Worm (Caenorhabditis elegans): ENCODE measurements around the gene utx-1.
"Not testable (repeated sequence)": the region's sequence is repeated elsewhere in the genome, so short reads cannot be mapped to it uniquely, and the experiment has no call there.

utx-1 gene

DNA sequence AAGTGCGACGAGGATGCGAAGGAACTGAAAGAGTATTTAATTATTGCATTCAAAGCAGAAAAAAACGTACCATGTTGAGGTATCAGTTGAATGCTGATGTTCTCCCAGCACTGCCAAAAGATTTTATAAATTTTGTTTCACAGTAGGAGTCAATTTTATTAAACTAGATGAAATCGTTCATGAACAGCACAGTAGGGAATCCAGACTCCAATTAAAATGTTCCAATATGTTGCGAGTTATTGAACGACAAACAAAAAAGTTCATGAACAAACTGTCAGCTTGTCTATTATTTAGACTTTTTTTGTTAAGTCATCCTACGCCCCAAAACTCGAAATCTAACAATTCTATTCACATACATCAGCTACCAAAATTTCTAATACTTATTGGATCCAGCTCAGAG, 21.9 kb upstream of the utx-1 start, which contains the start of gene nspc-1:
TSS of gene nspc-1 (minus strand) at position 101 of the 400 bp plus-strand sequence.
- not testable (repeated sequence) for TF ChIP-seq ceh-45 (GFP tag; IDR thresholded peaks at IDR 0.05); ceh-9 (tag; optimal IDR thresholded peaks at IDR 0.05); pha-4 (tag; optimal IDR thresholded peaks at IDR 0.05)

DNA sequence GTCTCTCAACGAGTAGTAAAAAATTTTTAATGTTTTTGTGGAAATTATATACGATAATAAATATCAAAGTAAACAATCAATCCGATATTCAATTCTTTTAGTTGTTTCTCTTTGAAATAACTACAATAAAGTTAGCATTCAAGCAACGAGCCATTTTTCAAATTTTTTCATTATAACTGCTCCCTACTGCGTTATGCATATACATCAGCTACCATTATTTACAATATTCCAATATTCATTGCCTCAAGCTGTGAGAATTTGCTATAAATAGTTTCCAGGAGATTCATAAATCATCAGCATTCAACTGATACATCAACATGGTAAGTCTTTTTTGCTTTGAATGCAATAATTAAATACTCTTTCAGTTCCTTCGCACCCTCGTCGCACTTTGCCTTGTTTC, 20.2 kb upstream of the utx-1 start, which contains the start of gene nspc-3:
TSS of gene nspc-3 (plus strand) at position 301 of the 400 bp plus-strand sequence.
- no peak for TF ChIP-seq ceh-6 (GFP tag; optimal IDR thresholded peaks at IDR 0.05)
- TF ChIP-seq sox-2 (GFP tag; IDR thresholded peaks at IDR 0.05), result no peak
- TF ChIP-seq tbx-2 (tag; optimal IDR thresholded peaks at IDR 0.05), result no peak
- no peak for TF ChIP-seq eyg-1 (tag; optimal IDR thresholded peaks at IDR 0.05)
- TF ChIP-seq pax-1 (tag; optimal IDR thresholded peaks at IDR 0.05), result no peak
- TF ChIP-seq dmd-4 (tag; optimal IDR thresholded peaks at IDR 0.05; ENCODE audit: borderline replicate concordance), result no peak

DNA sequence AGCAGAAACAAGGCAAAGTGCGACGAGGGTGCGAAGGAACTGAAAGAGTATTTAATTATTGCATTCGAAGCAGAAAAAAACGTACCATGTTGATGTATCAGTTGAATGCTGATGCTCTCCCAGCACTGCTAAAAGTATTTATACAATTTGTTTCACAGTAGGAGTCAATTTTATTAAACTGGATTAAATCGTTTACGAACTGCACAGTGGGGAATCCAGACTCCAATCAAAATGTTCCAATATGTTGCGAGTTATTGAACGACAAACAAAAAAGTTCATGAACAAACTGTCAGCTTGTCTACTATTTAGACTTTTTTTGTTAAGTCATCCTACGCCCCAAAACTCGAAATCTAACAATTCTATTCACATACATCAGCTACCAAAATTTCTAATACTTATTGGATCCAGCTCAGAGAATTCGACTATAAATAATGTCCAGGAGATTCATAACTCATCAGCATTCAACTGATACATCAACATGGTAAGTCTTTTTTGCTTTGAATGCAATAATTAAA, 18.6 kb upstream of the utx-1 start, which contains the start of the genes nspc-4 and nspc-5:
TSS of gene nspc-4 (minus strand) at position 101 of the 515 bp plus-strand sequence.
TSS of gene nspc-5 (plus strand) at position 465 of the 515 bp plus-strand sequence.
- not testable (repeated sequence) for TF ChIP-seq zip-5 (tag; optimal IDR thresholded peaks at IDR 0.05); C38D4.7 (GFP tag; optimal IDR thresholded peaks at IDR 0.05); odd-2 (tag; optimal IDR thresholded peaks at IDR 0.05)

DNA sequence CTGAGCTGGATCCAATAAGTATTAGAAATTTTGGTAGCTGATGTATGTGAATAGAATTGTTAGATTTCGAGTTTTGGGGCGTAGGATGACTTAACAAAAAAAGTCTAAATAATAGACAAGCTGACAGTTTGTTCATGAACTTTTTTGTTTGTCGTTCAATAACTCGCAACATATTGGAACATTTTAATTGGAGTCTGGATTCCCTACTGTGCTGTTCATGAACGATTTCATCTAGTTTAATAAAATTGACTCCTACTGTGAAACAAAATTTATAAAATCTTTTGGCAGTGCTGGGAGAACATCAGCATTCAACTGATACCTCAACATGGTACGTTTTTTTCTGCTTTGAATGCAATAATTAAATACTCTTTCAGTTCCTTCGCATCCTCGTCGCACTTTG, 15.4 kb upstream of the utx-1 start, which contains the start of gene nspc-7:
TSS of gene nspc-7 (plus strand) at position 301 of the 400 bp plus-strand sequence.
- not testable (repeated sequence) for TF ChIP-seq fax-1, ceh-31, ref-2 (tag; optimal IDR thresholded peaks at IDR 0.05)

DNA sequence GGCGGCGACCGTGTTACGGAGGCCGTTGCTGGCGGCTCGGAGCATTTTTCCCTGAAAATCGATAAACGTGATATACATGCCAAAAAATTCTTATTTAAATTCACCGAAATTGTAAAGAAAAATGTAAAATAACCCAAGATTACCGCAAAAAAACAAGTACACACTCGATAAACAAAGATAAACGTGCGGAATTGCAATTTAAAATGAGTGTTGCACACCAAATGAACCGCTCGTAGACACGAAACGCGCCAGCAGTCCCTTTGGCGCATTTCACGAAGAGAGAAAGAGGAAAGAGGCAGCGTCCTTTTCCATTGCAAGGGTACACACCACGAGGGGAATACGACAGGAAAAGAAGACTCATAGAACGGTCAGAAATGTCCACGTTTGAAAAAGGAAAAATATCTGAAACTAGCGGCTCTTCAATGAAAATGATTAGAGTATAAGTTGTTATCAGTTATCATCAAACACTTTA, 10.9 kb upstream of the utx-1 start, which contains the start of gene sdha-1:
TSS of gene sdha-1 (minus strand) at position 51 of the 472 bp plus-strand sequence.
- peak; percentile 8 for TF ChIP-seq ceh-14 (tag; optimal IDR thresholded peaks at IDR 0.05)
- TF ChIP-seq elt-2 (tag; optimal IDR thresholded peaks at IDR 0.05), result peak; percentile 38
- TF ChIP-seq npax-4 (tag; optimal IDR thresholded peaks at IDR 0.05), result no peak
- peak; percentile 54 for TF ChIP-seq tbx-2 (tag; optimal IDR thresholded peaks at IDR 0.05)
- peak; percentile 25 for TF ChIP-seq ceh-18 (tag; optimal IDR thresholded peaks at IDR 0.05)
- peak; percentile 41 for TF ChIP-seq ceh-34 (tag; optimal IDR thresholded peaks at IDR 0.05)
- peak; percentile 32 for TF ChIP-seq ceh-30 (tag; optimal IDR thresholded peaks at IDR 0.05)
- peak; percentile 61 for TF ChIP-seq hlh-30 (tag; optimal IDR thresholded peaks at IDR 0.05; ENCODE audit: insufficient read depth)
- peak; percentile 8 for TF ChIP-seq pros-1 (tag; optimal IDR thresholded peaks at IDR 0.05)
- TF ChIP-seq pag-3 (tag; optimal IDR thresholded peaks at IDR 0.05; ENCODE audit: borderline replicate concordance), result no peak
- no peak for TF ChIP-seq ceh-2 (tag; optimal IDR thresholded peaks at IDR 0.05)
- TF ChIP-seq eyg-1 (tag; optimal IDR thresholded peaks at IDR 0.05), result no peak
- TF ChIP-seq nfya-1 (tag; optimal IDR thresholded peaks at IDR 0.05), result peak; percentile 48
- peak; percentile 76 for TF ChIP-seq ceh-31 (tag; optimal IDR thresholded peaks at IDR 0.05)
- peak; percentile 23 for TF ChIP-seq rnt-1 (tag; optimal IDR thresholded peaks at IDR 0.05)
- TF ChIP-seq unc-42 (tag; optimal IDR thresholded peaks at IDR 0.05), result peak; percentile 34
- no peak for TF ChIP-seq ceh-9 (tag; optimal IDR thresholded peaks at IDR 0.05)
- peak; percentile 21 for TF ChIP-seq ceh-19 (GFP tag; optimal IDR thresholded peaks at IDR 0.05)
- TF ChIP-seq ref-2 (tag; optimal IDR thresholded peaks at IDR 0.05), result peak; percentile 22
- peak; percentile 42 for TF ChIP-seq pqm-1 (tag; optimal IDR thresholded peaks at IDR 0.05)
- no peak for TF ChIP-seq hlh-15 (tag; optimal IDR thresholded peaks at IDR 0.05)
- TF ChIP-seq ceh-24 (tag; optimal IDR thresholded peaks at IDR 0.05), result no peak
- TF ChIP-seq ceh-48 (tag; optimal IDR thresholded peaks at IDR 0.05), result no peak
